Worm (Caenorhabditis elegans): ENCODE results near the gene F44B9.5.

- TF ChIP-seq ets-4 (GFP tag; optimal IDR thresholded peaks at IDR 0.05) (no peak), B0336.3 (GFP tag; IDR thresholded peaks at IDR 0.05) (no peak)
These were observed 29.4 kb upstream of the F44B9.5 start, which contains the start of gene K12H4.3 for ce11 chrIII:8045734-8046133.
